Worm (Caenorhabditis elegans) whole organism, young adult: ENCODE data around the gene dpm-1.

Experiments
- B0261.1 ChIP-seq: sonication (generic microtip); optimal IDR thresholded peaks from 2 replicates; lab custom pipeline; 2016; ENCODE audit warnings: mild to moderate bottlenecking, missing genetic modification characterization, moderate library complexity, missing compliant biosample characterization
- B0336.3 ChIP-seq: fragments of 200-800 bp; sonication (Bioruptor generic); IDR thresholded peaks from 2 replicates; pipeline ENCODE4 v1.3.6; 2022; ENCODE audit warnings: missing genetic modification characterization, missing compliant biosample characterization
- C06A6.2 ChIP-seq: fragments of 200-800 bp; sonication (Bioruptor generic); conservative IDR thresholded peaks from 2 replicates; pipeline ENCODE4 v1.3.6; 2022; ENCODE audit warnings: missing genetic modification characterization, missing compliant biosample characterization
- F33H1.4 ChIP-seq: fragments of 200-800 bp; sonication (Bioruptor generic); IDR thresholded peaks from 2 replicates; pipeline ENCODE4 v1.3.6; 2022; ENCODE audit warnings: missing genetic modification reagents, missing genetic modification characterization, missing compliant biosample characterization
- F49E8.2 ChIP-seq: sonication (generic microtip); optimal IDR thresholded peaks from 3 replicates; lab custom pipeline; 2017; ENCODE audit warnings: missing genetic modification characterization, mild to moderate bottlenecking, missing compliant biosample characterization, antibody characterized with exemption, moderate library complexity; ENCODE audit not compliant: insufficient read depth
- F55B11.4 ChIP-seq: sonication (generic microtip); optimal IDR thresholded peaks from 2 replicates; lab custom pipeline; 2016; ENCODE audit warnings: missing compliant biosample characterization, missing genetic modification characterization, borderline replicate concordance; ENCODE audit not compliant: insufficient read depth
- F57C9.4 ChIP-seq: sonication (generic microtip); optimal IDR thresholded peaks from 2 replicates; lab custom pipeline; 2017; ENCODE audit warnings: mild to moderate bottlenecking, missing genetic modification characterization, missing compliant biosample characterization
- T07F8.4 ChIP-seq: sonication (generic microtip); optimal IDR thresholded peaks from 2 replicates; lab custom pipeline; 2016; ENCODE audit warnings: mild to moderate bottlenecking, missing genetic modification characterization, moderate library complexity, missing compliant biosample characterization
- Y53F4B.3 ChIP-seq: fragments of 200-800 bp; sonication (Bioruptor generic); IDR thresholded peaks from 2 replicates; pipeline ENCODE4 v1.3.6; 2022; ENCODE audit warnings: missing genetic modification reagents, missing genetic modification characterization, missing compliant biosample characterization
- Y56A3A.18 ChIP-seq: fragments of 200-800 bp; sonication (Bioruptor generic); IDR thresholded peaks from 2 replicates; pipeline ENCODE4 v1.3.6; 2022; ENCODE audit warnings: missing genetic modification reagents, missing genetic modification characterization, missing compliant biosample characterization
- Y79H2A.3 ChIP-seq: fragments of 200-800 bp; sonication (Bioruptor generic); conservative IDR thresholded peaks from 2 replicates; pipeline ENCODE4 v1.3.6; 2022; ENCODE audit warnings: missing genetic modification reagents, missing genetic modification characterization, missing compliant biosample characterization
- Y95B8A.8 ChIP-seq: fragments of 200-800 bp; sonication (Bioruptor generic); IDR thresholded peaks from 2 replicates; pipeline ENCODE4 v1.3.6; 2022; ENCODE audit warnings: missing genetic modification reagents, missing genetic modification characterization, missing compliant biosample characterization
- ZK185.1 ChIP-seq: sonication (generic microtip); optimal IDR thresholded peaks from 2 replicates; lab custom pipeline; 2016; ENCODE audit warnings: mild to moderate bottlenecking, missing genetic modification characterization, missing compliant biosample characterization; ENCODE audit not compliant: poor library complexity, severe bottlenecking
- attf-6 ChIP-seq: fragments of 200-800 bp; sonication (Bioruptor generic); IDR thresholded peaks from 2 replicates; pipeline ENCODE4 v1.3.6; 2022; ENCODE audit warnings: missing genetic modification reagents, missing genetic modification characterization, missing compliant biosample characterization
- bed-1 ChIP-seq: fragments of 200-800 bp; sonication (Bioruptor generic); IDR thresholded peaks from 2 replicates; pipeline ENCODE4 v1.3.6; 2022; ENCODE audit warnings: missing genetic modification reagents, missing genetic modification characterization, missing compliant biosample characterization
- bed-2 ChIP-seq: fragments of 200-800 bp; sonication (Bioruptor generic); IDR thresholded peaks from 2 replicates; pipeline ENCODE4 v1.3.6; 2022; ENCODE audit warnings: missing genetic modification reagents, missing genetic modification characterization, missing compliant biosample characterization
- ceh-100 ChIP-seq: fragments of 200-800 bp; sonication (Bioruptor generic); IDR thresholded peaks from 2 replicates; pipeline ENCODE4 v1.3.6; 2022; ENCODE audit warnings: missing genetic modification reagents, missing genetic modification characterization, missing compliant biosample characterization
- ceh-58 ChIP-seq: fragments of 200-800 bp; sonication (Bioruptor generic); IDR thresholded peaks from 2 replicates; pipeline ENCODE4 v1.3.6; 2022; ENCODE audit warnings: missing genetic modification characterization, missing compliant biosample characterization
- ceh-91 ChIP-seq: fragments of 200-800 bp; sonication (Bioruptor generic); IDR thresholded peaks from 2 replicates; pipeline ENCODE4 v1.3.6; 2022; ENCODE audit warnings: missing genetic modification reagents, missing genetic modification characterization, missing compliant biosample characterization
- dox-1 ChIP-seq: fragments of 200-800 bp; sonication (Bioruptor generic); IDR thresholded peaks from 2 replicates; pipeline ENCODE4 v1.3.6; 2022; ENCODE audit warnings: missing genetic modification reagents, missing genetic modification characterization, missing compliant biosample characterization
- egl-44 ChIP-seq: fragments of 200-800 bp; sonication (Bioruptor generic); IDR thresholded peaks from 2 replicates; pipeline ENCODE4 v1.3.6; 2022; ENCODE audit warnings: missing genetic modification reagents, missing genetic modification characterization, missing compliant biosample characterization
- egrh-3 ChIP-seq: fragments of 200-800 bp; sonication (Bioruptor generic); IDR thresholded peaks from 2 replicates; pipeline ENCODE4 v1.3.6; 2022; ENCODE audit warnings: missing genetic modification reagents, missing genetic modification characterization, missing compliant biosample characterization
- fkh-3 ChIP-seq: sonication (generic microtip); optimal IDR thresholded peaks from 2 replicates; lab custom pipeline; 2016; ENCODE audit warnings: mild to moderate bottlenecking, missing genetic modification characterization, missing compliant biosample characterization
- gei-17 ChIP-seq: fragments of 200-800 bp; sonication (Bioruptor generic); optimal IDR thresholded peaks from 2 replicates; lab custom pipeline; 2018; ENCODE audit warnings: mild to moderate bottlenecking, missing genetic modification characterization, missing compliant biosample characterization
- hlh-26 ChIP-seq: fragments of 200-800 bp; sonication (Bioruptor generic); conservative IDR thresholded peaks from 2 replicates; pipeline ENCODE4 v1.3.6; 2022; ENCODE audit warnings: missing genetic modification reagents, missing genetic modification characterization, missing compliant biosample characterization
- hrde-1 ChIP-seq: sonication (generic microtip); optimal IDR thresholded peaks from 2 replicates; lab custom pipeline; 2016; ENCODE audit warnings: missing genetic modification characterization, mild to moderate bottlenecking, missing compliant biosample characterization, moderate library complexity, missing genotype, missing genetic modification reagents, borderline replicate concordance
- hsf-1 ChIP-seq: fragments of 200-800 bp; sonication (Bioruptor generic); IDR thresholded peaks from 2 replicates; pipeline ENCODE4 v1.3.6; 2022; ENCODE audit warnings: missing genetic modification reagents, missing genetic modification characterization, missing compliant biosample characterization
- let-607 ChIP-seq, 2 experiments: fragments of 200-800 bp in 1 of 2; sonication (Bioruptor generic) in 1 of 2; sonication (generic microtip) in 1 of 2; optimal IDR thresholded peaks; 2 replicates each; lab custom pipeline; 2016 to 2018; ENCODE audit warnings: mild to moderate bottlenecking in 2 of 2, missing compliant biosample characterization in 2 of 2, missing genetic modification characterization in 2 of 2, moderate library complexity in 2 of 2, missing genotype in 1 of 2
- lin-26 ChIP-seq: fragments of 200-800 bp; sonication (Bioruptor generic); IDR thresholded peaks from 2 replicates; pipeline ENCODE4 v1.3.6; 2022; ENCODE audit warnings: missing genetic modification reagents, missing genetic modification characterization, missing compliant biosample characterization
- lin-35 ChIP-seq, 3 experiments: fragments of 150-350 bp in 2 of 3; sonication (generic microtip) in 1 of 3; optimal IDR thresholded peaks; 2 replicates each; lab custom pipeline; 2014 to 2018; ENCODE audit warnings: missing biosample characterization in 3 of 3, missing genetic modification characterization in 3 of 3, missing genetic modification reagents in 3 of 3
- lsy-27 ChIP-seq: sonication (generic microtip); optimal IDR thresholded peaks from 2 replicates; lab custom pipeline; 2017; ENCODE audit warnings: missing genetic modification characterization, mild to moderate bottlenecking, missing compliant biosample characterization, antibody characterized with exemption, missing genotype, borderline replicate concordance; ENCODE audit not compliant: insufficient read depth
- madf-3 ChIP-seq: fragments of 200-800 bp; sonication (Bioruptor generic); IDR thresholded peaks from 2 replicates; pipeline ENCODE4 v1.3.6; 2022; ENCODE audit warnings: missing genetic modification reagents, missing genetic modification characterization, missing compliant biosample characterization
- madf-6 ChIP-seq: fragments of 200-800 bp; sonication (Bioruptor generic); IDR thresholded peaks from 2 replicates; pipeline ENCODE4 v1.3.6; 2022; ENCODE audit warnings: missing genetic modification reagents, missing genetic modification characterization, missing compliant biosample characterization
- mel-28 ChIP-seq: sonication (generic microtip); optimal IDR thresholded peaks from 2 replicates; lab custom pipeline; 2016; ENCODE audit warnings: borderline replicate concordance, mild to moderate bottlenecking, missing genetic modification characterization, missing compliant biosample characterization
- nfyb-1 ChIP-seq: fragments of 200-800 bp; sonication (Bioruptor generic); IDR thresholded peaks from 2 replicates; pipeline ENCODE4 v1.3.6; 2022; ENCODE audit warnings: missing genetic modification reagents, missing genetic modification characterization, missing compliant biosample characterization
- pha-4 ChIP-seq: fragments of 150-350 bp; sonication (generic microtip); optimal IDR thresholded peaks from 2 replicates; lab custom pipeline; 2014; ENCODE audit warnings: missing biosample characterization, missing genetic modification reagents, missing genetic modification characterization
- rec-8 ChIP-seq, 2 experiments: sonication (generic microtip); optimal IDR thresholded peaks; 2 replicates each; lab custom pipeline; 2016; ENCODE audit warnings: mild to moderate bottlenecking in 2 of 2, missing genetic modification characterization in 2 of 2, missing genetic modification reagents in 2 of 2, missing genotype in 2 of 2, missing biosample characterization in 1 of 2, missing compliant biosample characterization in 1 of 2, moderate library complexity in 1 of 2
- sdz-38 ChIP-seq: sonication (generic microtip); optimal IDR thresholded peaks from 2 replicates; lab custom pipeline; 2016; ENCODE audit warnings: missing genotype, missing genetic modification characterization, missing compliant biosample characterization
- snpc-4 ChIP-seq, 5 experiments: fragments of 150-350 bp in 1 of 5; sonication (generic microtip) in 4 of 5; optimal IDR thresholded peaks; 2 replicates each; lab custom pipeline; 2014 to 2018; ENCODE audit warnings: missing genetic modification characterization in 5 of 5, missing biosample characterization in 3 of 5, antibody characterized with exemption in 2 of 5, mild to moderate bottlenecking in 2 of 5, missing compliant biosample characterization in 2 of 5, missing genotype in 2 of 5, moderate library complexity in 2 of 5, missing genetic modification reagents in 1 of 5
- somi-1 ChIP-seq: fragments of 200-800 bp; sonication (Bioruptor generic); optimal IDR thresholded peaks from 2 replicates; lab custom pipeline; 2018; ENCODE audit warnings: mild to moderate bottlenecking, missing genetic modification characterization, missing compliant biosample characterization
- unc-130 ChIP-seq: sonication (generic microtip); optimal IDR thresholded peaks from 2 replicates; lab custom pipeline; 2016; ENCODE audit warnings: missing genetic modification reagents, missing genetic modification characterization, missing compliant biosample characterization
- unc-62 ChIP-seq: fragments of 150-350 bp; optimal IDR thresholded peaks from 2 replicates; lab custom pipeline; 2014; ENCODE audit warnings: missing biosample characterization, missing genetic modification reagents, missing genetic modification characterization

Gene dpm-1

ce11 chrIV:419674-420073 lies 25.8 kb upstream of the dpm-1 start, which contains the start of gene eri-1 (continued):
- no peak for TF ChIP-seq egrh-3 (GFP tag; lab: Robert Waterston, UW)
- no peak for TF ChIP-seq bed-2
- TF ChIP-seq gei-17 = no peak
- TF ChIP-seq hsf-1 = peak; percentile 50; the same call in 1 of the 2 replicates
- TF ChIP-seq B0261.1 (tag; lab: Kevin White, UChicago) = no peak
- TF ChIP-seq hrde-1 (tag; lab: Kevin White, UChicago) = peak; percentile 70
- no peak for TF ChIP-seq ceh-91
- TF ChIP-seq unc-130 (GFP tag; lab: Kevin White, UChicago) = peak; percentile 35
- TF ChIP-seq mel-28 = no peak
- no peak for TF ChIP-seq fkh-3 (tag; lab: Kevin White, UChicago)
- no peak for TF ChIP-seq let-607 (tag; optimal IDR thresholded peaks at IDR 0.05; lab: Kevin White, UChicago)
- TF ChIP-seq Y79H2A.3 (GFP tag; lab: Robert Waterston, UW) = no peak
- no peak for TF ChIP-seq sdz-38 (tag; lab: Kevin White, UChicago)
- TF ChIP-seq ZK185.1 (tag; lab: Kevin White, UChicago) = no peak
- TF ChIP-seq hlh-26 = no peak
- TF ChIP-seq lsy-27 (tag; lab: Kevin White, UChicago) = no peak
- peak; percentile 78 for TF ChIP-seq B0336.3
- 0 out of 2 replicates have a peak, but pooled peaks have one; percentile 32 for TF ChIP-seq attf-6 (GFP tag; lab: Robert Waterston, UW)
- TF ChIP-seq Y53F4B.3 (GFP tag; lab: Robert Waterston, UW) = no peak
- TF ChIP-seq C06A6.2 (GFP tag; lab: Robert Waterston, UW) = no peak
- no peak for TF ChIP-seq F49E8.2
- TF ChIP-seq F57C9.4 = no peak
- no peak for TF ChIP-seq F55B11.4
- TF ChIP-seq rec-8 (tag; optimal IDR thresholded peaks at IDR 0.05; lab: Kevin White, UChicago) = no peak
- no peak for TF ChIP-seq ceh-100 (GFP tag; lab: Robert Waterston, UW)
- TF ChIP-seq Y95B8A.8 (GFP tag; lab: Robert Waterston, UW) = no peak
- no peak for TF ChIP-seq unc-62 (GFP tag; lab: Kevin White, UChicago)
- no peak for TF ChIP-seq T07F8.4 (tag; lab: Kevin White, UChicago)
- TF ChIP-seq egl-44 (GFP tag; lab: Robert Waterston, UW) = no peak
- TF ChIP-seq dox-1 (GFP tag; lab: Robert Waterston, UW) = peak; percentile 47; the same call in 1 of the 2 replicates
- no peak for TF ChIP-seq nfyb-1
- no peak for TF ChIP-seq snpc-4 (GFP tag; optimal IDR thresholded peaks at IDR 0.05; lab: Kevin White, UChicago)
- TF ChIP-seq snpc-4 (tag; optimal IDR thresholded peaks at IDR 0.05; lab: Kevin White, UChicago) = no peak
- no peak for TF ChIP-seq F33H1.4 (GFP tag; lab: Robert Waterston, UW)
- no peak for TF ChIP-seq bed-1
- no peak for TF ChIP-seq somi-1 (GFP tag; lab: Kevin White, UChicago)
- no peak for TF ChIP-seq lin-35 (GFP tag; optimal IDR thresholded peaks at IDR 0.05; lab: Kevin White, UChicago)
- no peak for TF ChIP-seq pha-4 (tag; lab: Kevin White, UChicago)
- TF ChIP-seq lin-26 (GFP tag; lab: Robert Waterston, UW) = no peak

- TF ChIP-seq madf-3 (GFP tag; lab: Robert Waterston, UW) = 0 out of 2 replicates have a peak, but pooled peaks have one; percentile 62
- peak; percentile 38; the same call in 1 of the 2 replicates for TF ChIP-seq madf-6 (GFP tag; lab: Robert Waterston, UW)
- no peak for TF ChIP-seq ceh-58
- 0 out of 2 replicates have a peak, but pooled peaks have one; percentile 24 for TF ChIP-seq Y56A3A.18 (GFP tag; lab: Robert Waterston, UW)
- TF ChIP-seq, all 124 proteins: peak for 3
These were observed 24.8 kb upstream of the dpm-1 start for ce11 chrIV:420686-421085.
